Fruit fly (Drosophila melanogaster) whole organism, embryonic: Measurements from ENCODE around the gene mdu.

Source experiments
- Atf3 ChIP-seq: fragments of 200-800 bp; sonication (Bioruptor generic); optimal IDR thresholded peaks from 3 replicates; lab custom pipeline; 2016; ENCODE audit warnings: missing biosample characterization, missing genetic modification characterization
- Awh ChIP-seq: fragments of 200-800 bp; sonication (Bioruptor generic); IDR thresholded peaks from 2 replicates; pipeline ENCODE4, ENCODE4 v1.3.6; 2022; ENCODE audit warnings: missing biosample characterization, missing genetic modification characterization
- B-H1 ChIP-seq: fragments of 200-800 bp; sonication (Bioruptor generic); IDR thresholded peaks from 3 replicates; pipeline ENCODE4 v1.3.6; 2022; ENCODE audit warnings: missing biosample characterization, missing genetic modification characterization
- CG11696 ChIP-seq: fragments of 200-800 bp; sonication (Bioruptor generic); IDR thresholded peaks from 2 replicates; pipeline ENCODE4 v1.3.6; 2022; ENCODE audit warnings: missing biosample characterization, missing genetic modification characterization
- CG13287 ChIP-seq: fragments of 200-800 bp; sonication (Bioruptor generic); IDR thresholded peaks from 2 replicates; pipeline ENCODE4 v1.3.6; 2022; ENCODE audit warnings: missing biosample characterization, missing genetic modification characterization; ENCODE audit not compliant: partially characterized antibody
- CG14441 ChIP-seq: fragments of 200-800 bp; sonication (Bioruptor generic); IDR thresholded peaks from 2 replicates; pipeline ENCODE4 v1.3.6; 2022; ENCODE audit warnings: missing biosample characterization, missing genetic modification characterization
- CG14965 ChIP-seq: fragments of 200-800 bp; sonication (Bioruptor generic); optimal IDR thresholded peaks from 2 replicates; lab custom pipeline; 2016; ENCODE audit warnings: missing biosample characterization, missing genetic modification characterization, borderline replicate concordance
- CG1792 ChIP-seq: fragments of 200-800 bp; sonication (Bioruptor generic); optimal IDR thresholded peaks from 2 replicates; lab custom pipeline; 2016; ENCODE audit warnings: missing biosample characterization, missing genetic modification characterization
- CG31388 ChIP-seq: fragments of 200-800 bp; sonication (Bioruptor generic); optimal IDR thresholded peaks from 2 replicates; lab custom pipeline; 2016; ENCODE audit warnings: missing biosample characterization, missing genetic modification characterization
- CG3163 ChIP-seq: fragments of 200-800 bp; sonication (Bioruptor generic); optimal IDR thresholded peaks from 3 replicates; lab custom pipeline; 2016; ENCODE audit warnings: missing biosample characterization, missing genetic modification characterization
- CG33557 ChIP-seq: fragments of 200-800 bp; sonication (Bioruptor generic); optimal IDR thresholded peaks from 2 replicates; lab custom pipeline; 2019; ENCODE audit warnings: missing biosample characterization, mild to moderate bottlenecking, missing genetic modification characterization, moderate library complexity
- CG3847 ChIP-seq: fragments of 200-800 bp; sonication (Bioruptor generic); IDR thresholded peaks from 2 replicates; pipeline ENCODE4 v1.3.6; 2022; ENCODE audit warnings: missing biosample characterization, missing genetic modification characterization
- CG4617 ChIP-seq: fragments of 200-800 bp; sonication (Bioruptor generic); optimal IDR thresholded peaks from 3 replicates; lab custom pipeline; 2016; ENCODE audit warnings: missing biosample characterization, missing genetic modification characterization, borderline replicate concordance
- CG6765 ChIP-seq: fragments of 200-800 bp; sonication (Bioruptor generic); optimal IDR thresholded peaks from 3 replicates; lab custom pipeline; 2017; ENCODE audit warnings: missing biosample characterization, mild to moderate bottlenecking, missing genetic modification characterization
- CG6791 ChIP-seq: fragments of 200-800 bp; sonication (Bioruptor generic); IDR thresholded peaks from 3 replicates; pipeline ENCODE4 v1.3.6; 2022; ENCODE audit warnings: missing biosample characterization, missing genetic modification characterization; ENCODE audit not compliant: partially characterized antibody
- CG8359 ChIP-seq: fragments of 200-800 bp; sonication (Bioruptor generic); optimal IDR thresholded peaks from 2 replicates; lab custom pipeline; 2017; ENCODE audit warnings: missing biosample characterization, mild to moderate bottlenecking, missing genetic modification characterization, borderline replicate concordance
- CG8924 ChIP-seq: fragments of 200-800 bp; optimal IDR thresholded peaks from 3 replicates; lab custom pipeline; 2019; ENCODE audit warnings: missing biosample characterization, mild to moderate bottlenecking, missing genetic modification characterization, moderate library complexity
- CG9817 ChIP-seq: fragments of 200-800 bp; sonication (Bioruptor generic); optimal IDR thresholded peaks from 2 replicates; lab custom pipeline; 2018; ENCODE audit warnings: missing biosample characterization, mild to moderate bottlenecking, missing genetic modification characterization, moderate library complexity
- CoRest ChIP-seq: fragments of 200-800 bp; sonication (Bioruptor generic); optimal IDR thresholded peaks from 3 replicates; lab custom pipeline; 2018; ENCODE audit warnings: missing biosample characterization, mild to moderate bottlenecking, missing genetic modification characterization, moderate library complexity
- Dbx ChIP-seq: fragments of 200-800 bp; sonication (Bioruptor generic); IDR thresholded peaks from 3 replicates; pipeline ENCODE4 v1.3.6; 2022; ENCODE audit warnings: missing biosample characterization, missing genetic modification characterization
- Dll ChIP-seq: fragments of 200-800 bp; sonication (Bioruptor generic); IDR thresholded peaks from 4 replicates; pipeline ENCODE4 v1.3.6; 2022; ENCODE audit warnings: missing biosample characterization, missing genetic modification characterization; ENCODE audit not compliant: partially characterized antibody
- Doc2 ChIP-seq: fragments of 200-800 bp; sonication (Bioruptor generic); IDR thresholded peaks from 2 replicates; pipeline ENCODE4 v1.3.6; 2022; ENCODE audit warnings: missing biosample characterization, missing genetic modification characterization
- Fer2 ChIP-seq: fragments of 200-800 bp; sonication (Bioruptor generic); optimal IDR thresholded peaks from 2 replicates; lab custom pipeline; 2018; ENCODE audit warnings: missing biosample characterization, mild to moderate bottlenecking, missing genetic modification characterization, moderate library complexity
- Fer3 ChIP-seq: fragments of 200-800 bp; sonication (Bioruptor generic); optimal IDR thresholded peaks from 2 replicates; lab custom pipeline; 2018; ENCODE audit warnings: missing biosample characterization, mild to moderate bottlenecking, missing genetic modification characterization, moderate library complexity
- HmgD ChIP-seq: fragments of 200-800 bp; sonication (Bioruptor generic); optimal IDR thresholded peaks from 3 replicates; lab custom pipeline; 2016; ENCODE audit warnings: missing biosample characterization, missing genetic modification characterization
- Hr3 ChIP-seq: fragments of 200-800 bp; sonication (Bioruptor generic); optimal IDR thresholded peaks from 3 replicates; lab custom pipeline; 2016; ENCODE audit warnings: missing biosample characterization, missing genetic modification characterization
- Hr39 ChIP-seq: fragments of >200 bp; optimal IDR thresholded peaks from 2 replicates; lab custom pipeline; 2017
- Hr51 ChIP-seq, 2 experiments: fragments of 200-800 bp; sonication (Bioruptor generic); optimal IDR thresholded peaks; 2 replicates in 1 of 2; 3 replicates in 1 of 2; lab custom pipeline; 2016 to 2018; ENCODE audit warnings: missing biosample characterization in 2 of 2, missing genetic modification characterization in 2 of 2, mild to moderate bottlenecking in 1 of 2, moderate library complexity in 1 of 2
- Hr78 ChIP-seq, 2 experiments: fragments of 200-800 bp in 1 of 2; fragments of >200 bp in 1 of 2; sonication (Bioruptor generic) in 1 of 2; optimal IDR thresholded peaks; 2 replicates each; lab custom pipeline; 2017 to 2019; ENCODE audit warnings: missing biosample characterization in 2 of 2, missing genetic modification characterization in 2 of 2, mild to moderate bottlenecking in 1 of 2, moderate library complexity in 1 of 2
- MTF-1 ChIP-seq: fragments of 200-800 bp; sonication (Bioruptor generic); optimal IDR thresholded peaks from 2 replicates; lab custom pipeline; 2018; ENCODE audit warnings: missing biosample characterization, mild to moderate bottlenecking, missing genetic modification characterization, borderline replicate concordance
- Med ChIP-seq: fragments of 200-800 bp; sonication (Bioruptor generic); peaks from one replicate; lab custom pipeline; 2016; ENCODE audit warnings: missing biosample characterization, missing genetic modification characterization, mild to moderate bottlenecking, inconsistent platforms, moderate library complexity
- NC2β ChIP-seq: fragments of 200-800 bp; sonication (Bioruptor generic); optimal IDR thresholded peaks from 2 replicates; lab custom pipeline; 2016; ENCODE audit warnings: missing biosample characterization, missing genetic modification characterization
- NFAT ChIP-seq: fragments of 200-800 bp; sonication (Bioruptor generic); IDR thresholded peaks from 2 replicates; pipeline ENCODE4 v1.3.6; 2022; ENCODE audit warnings: missing biosample characterization, missing genetic modification characterization
- Sox102F ChIP-seq: fragments of 200-800 bp; sonication (Bioruptor generic); optimal IDR thresholded peaks from 2 replicates; lab custom pipeline; 2018; ENCODE audit warnings: missing biosample characterization, mild to moderate bottlenecking, missing genetic modification characterization, moderate library complexity
- amos ChIP-seq: fragments of 200-800 bp; sonication (Bioruptor generic); IDR thresholded peaks from 2 replicates; pipeline ENCODE4 v1.3.6; 2022; ENCODE audit warnings: missing biosample characterization, missing genetic modification characterization; ENCODE audit not compliant: partially characterized antibody
- bbx ChIP-seq: fragments of 200-800 bp; sonication (Bioruptor generic); IDR thresholded peaks from 2 replicates; pipeline ENCODE4 v1.3.6; 2022; ENCODE audit warnings: missing biosample characterization, missing genetic modification characterization; ENCODE audit not compliant: partially characterized antibody
- chn ChIP-seq: fragments of 200-800 bp; sonication (Bioruptor generic); optimal IDR thresholded peaks from 2 replicates; lab custom pipeline; 2016; ENCODE audit warnings: missing biosample characterization, missing genetic modification characterization
- crol ChIP-seq: fragments of 200-800 bp; sonication (Bioruptor generic); IDR thresholded peaks from 2 replicates; pipeline ENCODE4 v1.3.6; 2022; ENCODE audit warnings: missing biosample characterization, missing genetic modification characterization
- crp ChIP-seq, 2 experiments: fragments of 200-800 bp; sonication (Bioruptor generic); optimal IDR thresholded peaks; 2 replicates in 1 of 2; 3 replicates in 1 of 2; lab custom pipeline; 2017; ENCODE audit warnings: missing biosample characterization in 2 of 2, missing genetic modification characterization in 2 of 2, mild to moderate bottlenecking in 1 of 2, moderate library complexity in 1 of 2
- cwo ChIP-seq: fragments of 200-800 bp; sonication (Bioruptor generic); optimal IDR thresholded peaks from 3 replicates; lab custom pipeline; 2017; ENCODE audit warnings: missing biosample characterization, missing genetic modification characterization, mild to moderate bottlenecking, moderate library complexity, missing genetic modification reagents
- eyg ChIP-seq: fragments of 200-800 bp; sonication (Bioruptor generic); optimal IDR thresholded peaks from 3 replicates; lab custom pipeline; 2016; ENCODE audit warnings: missing biosample characterization, missing genetic modification characterization
- gro ChIP-seq: fragments of 200-800 bp; sonication (Bioruptor generic); optimal IDR thresholded peaks from 2 replicates; lab custom pipeline; 2016; ENCODE audit warnings: missing biosample characterization, missing genetic modification characterization
- gsb ChIP-seq: fragments of 200-800 bp; sonication (Bioruptor generic); IDR thresholded peaks from 2 replicates; pipeline ENCODE4 v1.3.6; 2022; ENCODE audit warnings: missing biosample characterization, missing genetic modification characterization
- kah ChIP-seq: fragments of 200-800 bp; sonication (Bioruptor generic); optimal IDR thresholded peaks from 2 replicates; lab custom pipeline; 2018; ENCODE audit warnings: missing biosample characterization, mild to moderate bottlenecking, missing genetic modification characterization
- lbe ChIP-seq: fragments of 200-800 bp; sonication (Bioruptor generic); optimal IDR thresholded peaks from 2 replicates; lab custom pipeline; 2016; ENCODE audit warnings: missing biosample characterization, mild to moderate bottlenecking, missing genetic modification characterization
- nerfin-2 ChIP-seq: fragments of 200-800 bp; sonication (Bioruptor generic); IDR thresholded peaks from 2 replicates; pipeline ENCODE4 v1.3.6; 2022; ENCODE audit warnings: missing biosample characterization, missing genetic modification characterization; ENCODE audit not compliant: partially characterized antibody
- pho ChIP-seq: fragments of 200-800 bp; sonication (Bioruptor generic); optimal IDR thresholded peaks from 2 replicates; lab custom pipeline; 2016; ENCODE audit warnings: missing biosample characterization, missing genetic modification characterization
- sqz ChIP-seq: fragments of 200-800 bp; sonication (Bioruptor generic); optimal IDR thresholded peaks from 3 replicates; lab custom pipeline; 2018; ENCODE audit warnings: missing biosample characterization, mild to moderate bottlenecking, missing genetic modification characterization
- sug ChIP-seq: fragments of 200-800 bp; optimal IDR thresholded peaks from 2 replicates; lab custom pipeline; 2019; ENCODE audit warnings: missing biosample characterization, mild to moderate bottlenecking, missing genetic modification characterization, moderate library complexity

The mdu gene

dm6 chrX:12472244-12472736 lies 24.7 kb upstream of the mdu start (continued):
- TF ChIP-seq CG33557, result peak; percentile 64
- peak; percentile 92 for TF ChIP-seq gsb (GFP tag; lab: Robert Waterston, UW)
- TF ChIP-seq Atf3 (GFP tag; lab: Kevin White, UChicago), result no peak
- TF ChIP-seq CG1792, result peak; percentile 12
- peak; percentile 72 for TF ChIP-seq CG31388 (GFP tag; lab: Kevin White, UChicago)
- peak; percentile 88 for TF ChIP-seq Hr3 (GFP tag; lab: Kevin White, UChicago)
- no peak for TF ChIP-seq CG3163 (GFP tag; lab: Kevin White, UChicago)
- peak; percentile 95 for TF ChIP-seq Sox102F (GFP tag; lab: Kevin White, UChicago)
- no peak for TF ChIP-seq CG6791 (GFP tag; lab: Robert Waterston, UW)
- TF ChIP-seq CG6765, result peak; percentile 92
- peak; percentile 38 for TF ChIP-seq NC2β
- TF ChIP-seq amos (GFP tag; lab: Robert Waterston, UW), result no peak
- TF ChIP-seq B-H1 (GFP tag; lab: Robert Waterston, UW), result peak; percentile 90
- TF ChIP-seq MTF-1 (GFP tag; lab: Kevin White, UChicago), result peak; percentile 81
- peak; percentile 61 for TF ChIP-seq crol
- no peak for TF ChIP-seq eyg (GFP tag; lab: Kevin White, UChicago)
- TF ChIP-seq chn (GFP tag; lab: Kevin White, UChicago), result peak; percentile 66
- peak; percentile 27 for TF ChIP-seq gro (GFP tag; lab: Kevin White, UChicago)
- peak in 1 of 2 experiments; percentile 53 for TF ChIP-seq crp (GFP tag; optimal IDR thresholded peaks at IDR 0.05; lab: Kevin White, UChicago)
- peak; percentile 92 for TF ChIP-seq cwo (GFP tag; lab: Kevin White, UChicago)
- no peak for TF ChIP-seq Hr39 (lab: Kevin White, UChicago)
- TF ChIP-seq lbe (GFP tag; lab: Kevin White, UChicago), result peak; percentile 94
- TF ChIP-seq bbx (GFP tag; lab: Robert Waterston, UW), result no peak
- peak; percentile 56 for TF ChIP-seq pho (GFP tag; lab: Kevin White, UChicago)
- peak; percentile 55 to 96 for TF ChIP-seq Hr51 (GFP tag; optimal IDR thresholded peaks at IDR 0.05; lab: Kevin White, UChicago)
- peak; percentile 97 for TF ChIP-seq CoRest (tag; lab: Kevin White, UChicago)
- TF ChIP-seq CG13287 (GFP tag; lab: Robert Waterston, UW), result no peak
- peak; percentile 97 for TF ChIP-seq Dbx (GFP tag; lab: Robert Waterston, UW)
- TF ChIP-seq Hr78 (GFP tag; optimal IDR thresholded peaks at IDR 0.05; lab: Kevin White, UChicago), result peak in 1 of 2 experiments; percentile 83
- peak; percentile 87 for TF ChIP-seq kah (GFP tag; lab: Kevin White, UChicago)
- peak; percentile 96 for TF ChIP-seq CG8924 (tag; lab: Kevin White, UChicago)
- TF ChIP-seq CG3847 (GFP tag; lab: Robert Waterston, UW), result peak; percentile 97
- TF ChIP-seq sug (tag; lab: Kevin White, UChicago), result peak; percentile 94
- TF ChIP-seq Med, result peak; percentile 93
- TF ChIP-seq nerfin-2 (GFP tag; lab: Robert Waterston, UW), result no peak
- TF ChIP-seq CG14441 (GFP tag; lab: Robert Waterston, UW), result peak; percentile 95
- TF ChIP-seq Fer3 (tag; lab: Kevin White, UChicago), result peak; percentile 96
- peak; percentile 85 for TF ChIP-seq CG11696 (GFP tag; lab: Robert Waterston, UW)
- TF ChIP-seq Awh, result peak; percentile 93
- TF ChIP-seq CG4617 (GFP tag; lab: Kevin White, UChicago), result peak; percentile 50
- peak; percentile 93 for TF ChIP-seq NFAT (GFP tag; lab: Robert Waterston, UW)
- TF ChIP-seq CG14965 (GFP tag; lab: Kevin White, UChicago), result no peak
- TF ChIP-seq HmgD (GFP tag; lab: Kevin White, UChicago), result no peak
- no peak for TF ChIP-seq Dll
- peak; percentile 84 for TF ChIP-seq sqz (GFP tag; lab: Kevin White, UChicago)
- peak; percentile 82 for TF ChIP-seq CG8359 (GFP tag; lab: Kevin White, UChicago)
- TF ChIP-seq Doc2, result peak; percentile 66
- TF ChIP-seq Fer2, result peak; percentile 92
- TF ChIP-seq CG9817 (tag; lab: Kevin White, UChicago), result peak; percentile 93
